Worm (Caenorhabditis elegans) whole organism, early embryonic: ENCODE results near the gene H42K12.3.

Experiments
- B0310.2 ChIP-seq: sonication (generic microtip); optimal IDR thresholded peaks from 2 replicates; lab custom pipeline; 2016; ENCODE audit warnings: mild to moderate bottlenecking, missing genetic modification characterization, missing compliant biosample characterization
- F13C5.2 ChIP-seq: sonication (generic microtip); optimal IDR thresholded peaks from 2 replicates; lab custom pipeline; 2017; ENCODE audit warnings: mild to moderate bottlenecking, missing genetic modification characterization, inconsistent platforms, missing compliant biosample characterization
- aly-1 ChIP-seq: sonication (generic microtip); optimal IDR thresholded peaks from 2 replicates; lab custom pipeline; 2016; ENCODE audit warnings: missing genetic modification characterization, missing compliant biosample characterization
- ama-1 ChIP-seq: fragments of 150-350 bp; optimal IDR thresholded peaks from 2 replicates; lab custom pipeline; 2014
- ceh-13 ChIP-seq: fragments of 200-800 bp; sonication (Bioruptor generic); optimal IDR thresholded peaks from 2 replicates; lab custom pipeline; 2018; ENCODE audit warnings: mild to moderate bottlenecking, missing genetic modification characterization, missing compliant biosample characterization
- ceh-36 ChIP-seq: sonication (generic microtip); optimal IDR thresholded peaks from 2 replicates; lab custom pipeline; 2016; ENCODE audit warnings: missing genetic modification characterization, inconsistent platforms, missing compliant biosample characterization
- ets-7 ChIP-seq: sonication (generic microtip); optimal IDR thresholded peaks from 2 replicates; lab custom pipeline; 2016; ENCODE audit warnings: missing genotype, missing genetic modification characterization, missing compliant biosample characterization
- flt-1 ChIP-seq: fragments of 200-800 bp; sonication (Bioruptor generic); IDR thresholded peaks from 2 replicates; pipeline ENCODE4 v1.3.6; 2022; ENCODE audit warnings: missing genetic modification characterization, missing compliant biosample characterization
- hmbx-1 ChIP-seq: sonication (generic microtip); optimal IDR thresholded peaks from 2 replicates; lab custom pipeline; 2016; ENCODE audit warnings: mild to moderate bottlenecking, missing genetic modification characterization, missing compliant biosample characterization
- hmg-4 ChIP-seq: fragments of 200-800 bp; sonication (Bioruptor generic); optimal IDR thresholded peaks from 2 replicates; lab custom pipeline; 2018; ENCODE audit warnings: mild to moderate bottlenecking, missing genetic modification characterization, missing compliant biosample characterization
- hnd-1 ChIP-seq: sonication (generic microtip); optimal IDR thresholded peaks from 2 replicates; lab custom pipeline; 2016; ENCODE audit warnings: missing genetic modification characterization, missing compliant biosample characterization
- pes-1 ChIP-seq: fragments of 200-800 bp; sonication (Bioruptor generic); IDR thresholded peaks from 2 replicates; pipeline ENCODE4 v1.3.6; 2022; ENCODE audit warnings: missing genetic modification reagents, missing genetic modification characterization, missing compliant biosample characterization
- scrt-1 ChIP-seq: fragments of 200-800 bp; sonication (Bioruptor generic); IDR thresholded peaks from 2 replicates; pipeline ENCODE4 v1.3.6; 2022; ENCODE audit warnings: missing genetic modification characterization, missing compliant biosample characterization
- sea-1 ChIP-seq: fragments of 200-800 bp; sonication (Bioruptor generic); conservative IDR thresholded peaks from 2 replicates; pipeline ENCODE4 v1.3.6; 2022; ENCODE audit warnings: missing genetic modification characterization, missing compliant biosample characterization
- tbx-11 ChIP-seq: fragments of 200-800 bp; sonication (Bioruptor generic); IDR thresholded peaks from 2 replicates; pipeline ENCODE4 v1.3.6; 2022; ENCODE audit warnings: missing genetic modification characterization, missing compliant biosample characterization
- tbx-37 ChIP-seq: fragments of 200-800 bp; sonication (Bioruptor generic); conservative IDR thresholded peaks from 2 replicates; pipeline ENCODE4 v1.3.6; 2022; ENCODE audit warnings: missing genetic modification reagents, missing genetic modification characterization, missing compliant biosample characterization
- tra-4 ChIP-seq: sonication (generic microtip); optimal IDR thresholded peaks from 2 replicates; lab custom pipeline; 2017; ENCODE audit warnings: missing genetic modification characterization, missing compliant biosample characterization

The H42K12.3 gene

DNA sequence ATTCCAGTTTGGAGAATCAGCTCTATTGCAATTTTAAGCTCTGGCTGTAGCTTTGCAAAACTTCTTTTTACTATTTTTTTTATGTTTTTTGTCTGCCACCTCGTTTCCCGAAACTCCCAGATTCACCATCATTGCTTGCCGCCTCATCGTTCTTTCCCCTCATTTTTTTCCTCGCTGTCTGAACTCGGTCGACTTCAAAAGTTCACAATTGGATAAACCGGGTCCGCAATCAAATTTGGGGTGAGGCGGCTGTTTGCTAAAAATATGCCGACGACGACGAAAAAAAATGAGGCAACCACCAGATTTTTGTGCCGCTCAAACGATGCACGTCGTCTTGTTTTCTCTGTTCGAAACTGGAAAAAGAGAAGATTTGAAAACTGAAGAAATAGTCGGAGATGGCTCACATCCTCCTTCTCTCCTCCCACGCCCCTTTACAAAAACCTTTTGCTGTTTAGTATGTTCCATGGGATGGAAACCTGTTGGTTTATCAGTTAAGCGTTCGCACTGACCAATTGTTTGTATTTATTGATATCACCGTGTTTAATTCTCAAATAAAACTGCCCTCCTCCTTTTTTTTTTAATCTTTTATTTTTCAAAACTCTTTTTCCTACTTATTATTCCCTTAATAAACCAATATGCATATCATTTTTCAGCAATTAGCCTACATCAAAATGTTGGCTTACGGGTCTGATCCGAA is 16.4 kb upstream of the H42K12.3 start, which contains the start of gene dop-4:
Gene dop-4, plus strand, starts transcription at position 647 of the 697 bp plus-strand sequence.
- TF ChIP-seq ceh-13 (GFP tag; lab: Kevin White, UChicago) (no peak), hmbx-1 (tag; lab: Kevin White, UChicago) (no peak), aly-1 (tag; lab: Kevin White, UChicago) (no peak), pes-1 (GFP tag; lab: Robert Waterston, UW) (no peak), B0310.2 (tag; lab: Kevin White, UChicago) (no peak)

DNA sequence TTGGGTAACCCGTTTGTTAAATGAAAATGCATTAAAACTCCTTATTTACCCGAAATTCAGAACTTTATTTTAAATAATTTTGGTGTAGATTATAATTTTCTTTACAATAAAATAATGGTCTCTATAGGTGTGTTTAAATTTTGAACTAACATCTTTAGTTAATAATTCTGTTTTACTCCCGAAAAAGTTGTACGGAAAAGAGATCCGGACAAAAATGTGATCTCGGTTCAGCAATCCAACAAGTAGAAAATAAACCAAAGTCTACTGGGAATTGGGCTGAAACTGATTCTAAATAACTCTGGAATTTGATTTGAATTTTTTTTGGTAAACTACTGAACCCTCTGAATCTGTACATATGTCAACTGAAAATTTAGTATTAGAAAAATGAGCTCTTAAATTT is 15.5 kb upstream of the H42K12.3 start:
- no peak for TF ChIP-seq ets-7 (tag; lab: Kevin White, UChicago)
- TF ChIP-seq scrt-1 (GFP tag; lab: Robert Waterston, UW), result no peak
- no peak for TF ChIP-seq ceh-36
- TF ChIP-seq tbx-37, result no peak
- TF ChIP-seq hmbx-1 (tag; lab: Kevin White, UChicago), result no peak
- no peak for TF ChIP-seq tbx-11 (GFP tag; lab: Robert Waterston, UW)
- no peak for TF ChIP-seq hmg-4 (GFP tag; lab: Kevin White, UChicago)
- no peak for TF ChIP-seq ceh-13 (GFP tag; lab: Kevin White, UChicago)
- no peak for TF ChIP-seq ama-1
- no peak for TF ChIP-seq aly-1 (tag; lab: Kevin White, UChicago)
- no peak for TF ChIP-seq B0310.2 (tag; lab: Kevin White, UChicago)
- no peak for TF ChIP-seq pes-1 (GFP tag; lab: Robert Waterston, UW)
- no peak for TF ChIP-seq hnd-1 (tag; lab: Kevin White, UChicago)
- TF ChIP-seq tra-4 (tag; lab: Kevin White, UChicago), result no peak
- TF ChIP-seq sea-1, result no peak
- TF ChIP-seq F13C5.2 (tag; lab: Kevin White, UChicago), result no peak
- no peak for TF ChIP-seq flt-1 (GFP tag; lab: Robert Waterston, UW)

DNA sequence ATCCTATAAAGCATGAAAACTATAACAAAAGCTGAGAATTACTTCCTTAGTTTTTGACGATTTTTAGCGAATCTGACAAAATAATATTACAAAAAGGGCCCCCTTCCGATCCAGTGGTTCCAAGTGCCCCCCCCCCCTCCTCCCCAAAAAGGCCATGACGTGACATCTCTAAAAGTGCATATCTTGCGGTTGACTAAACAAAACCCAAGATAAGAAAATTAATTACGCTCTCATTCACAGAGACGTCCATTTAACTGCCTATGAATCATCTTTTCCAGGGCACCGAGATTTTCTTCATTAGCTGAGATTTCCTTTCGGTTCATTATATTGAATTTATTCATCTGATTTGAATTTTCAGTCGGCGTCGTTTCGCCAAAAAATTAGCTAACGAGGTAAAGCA is 11.3 kb upstream of the H42K12.3 start, which contains the start of gene inso-1:
Gene inso-1, plus strand, starts transcription at position 301 of the 400 bp plus-strand sequence.
- TF ChIP-seq F13C5.2 (tag; lab: Kevin White, UChicago) (no peak), ets-7 (tag; lab: Kevin White, UChicago) (no peak), tbx-37 (no peak), ceh-36 (no peak), hmbx-1 (tag; lab: Kevin White, UChicago) (no peak), ama-1 (no peak), flt-1 (GFP tag; lab: Robert Waterston, UW) (no peak), hnd-1 (tag; lab: Kevin White, UChicago) (no peak), hmg-4 (GFP tag; lab: Kevin White, UChicago) (no peak), aly-1 (tag; lab: Kevin White, UChicago) (no peak), pes-1 (GFP tag; lab: Robert Waterston, UW) (no peak), tbx-11 (GFP tag; lab: Robert Waterston, UW) (no peak), tra-4 (tag; lab: Kevin White, UChicago) (no peak), ceh-13 (GFP tag; lab: Kevin White, UChicago) (no peak), sea-1 (no peak), scrt-1 (GFP tag; lab: Robert Waterston, UW) (no peak)

- no peak for TF ChIP-seq hnd-1 (tag; lab: Kevin White, UChicago)
- TF ChIP-seq hmg-4 (GFP tag; lab: Kevin White, UChicago), result peak; percentile 90
- no peak for TF ChIP-seq B0310.2 (tag; lab: Kevin White, UChicago)
- peak; percentile 46 for TF ChIP-seq tbx-37
- no peak for TF ChIP-seq ceh-36
- peak; percentile 3 for TF ChIP-seq ets-7 (tag; lab: Kevin White, UChicago)
- no peak for TF ChIP-seq ama-1
- no peak; the same call in 1 of the 2 replicates for TF ChIP-seq pes-1 (GFP tag; lab: Robert Waterston, UW)
- TF ChIP-seq sea-1, result no peak
- TF ChIP-seq tbx-11 (GFP tag; lab: Robert Waterston, UW), result no peak
- no peak for TF ChIP-seq hmbx-1 (tag; lab: Kevin White, UChicago)
- TF ChIP-seq flt-1 (GFP tag; lab: Robert Waterston, UW), result peak; percentile 43; the same call in 1 of the 2 replicates
- TF ChIP-seq ceh-13 (GFP tag; lab: Kevin White, UChicago), result no peak
- 0 out of 2 replicates have a peak, but pooled peaks have one; percentile 48 for TF ChIP-seq scrt-1 (GFP tag; lab: Robert Waterston, UW)
- no peak for TF ChIP-seq tra-4 (tag; lab: Kevin White, UChicago)
- TF ChIP-seq F13C5.2 (tag; lab: Kevin White, UChicago), result peak; percentile 77
- peak; percentile 68 for TF ChIP-seq aly-1 (tag; lab: Kevin White, UChicago)
These were observed 8.9 kb upstream of the H42K12.3 start for ce11 chrX:1302267-1302666.

DNA sequence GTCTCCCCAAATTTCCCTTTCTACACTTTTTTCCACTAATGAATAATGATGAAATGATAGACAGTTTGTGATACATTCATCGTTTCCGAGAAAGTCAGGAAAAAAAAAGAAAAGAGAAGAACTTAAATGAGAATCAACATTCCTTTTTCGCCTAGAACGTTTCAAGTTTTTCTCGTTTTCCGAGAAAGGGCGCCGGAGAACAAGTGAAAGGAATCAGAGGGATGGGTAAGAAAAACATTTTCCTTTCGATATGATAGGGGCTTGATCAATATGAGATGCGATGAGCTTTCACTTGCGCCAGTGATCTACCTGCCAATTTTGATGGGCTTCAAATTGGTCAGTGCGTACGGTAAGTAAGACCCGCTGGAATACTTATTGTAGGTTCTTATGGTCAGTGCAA is 1.7 kb upstream of the H42K12.3 start:
- TF ChIP-seq flt-1 (GFP tag; lab: Robert Waterston, UW) (no peak), hmg-4 (GFP tag; lab: Kevin White, UChicago) (no peak), ets-7 (tag; lab: Kevin White, UChicago) (no peak), ceh-13 (GFP tag; lab: Kevin White, UChicago) (no peak), hnd-1 (tag; lab: Kevin White, UChicago) (no peak), scrt-1 (GFP tag; lab: Robert Waterston, UW) (no peak), pes-1 (GFP tag; lab: Robert Waterston, UW) (no peak), sea-1 (no peak), tbx-37 (no peak), ceh-36 (no peak), ama-1 (no peak), aly-1 (tag; lab: Kevin White, UChicago) (no peak), tra-4 (tag; lab: Kevin White, UChicago) (no peak), F13C5.2 (tag; lab: Kevin White, UChicago) (no peak), B0310.2 (tag; lab: Kevin White, UChicago) (no peak), hmbx-1 (tag; lab: Kevin White, UChicago) (no peak), tbx-11 (GFP tag; lab: Robert Waterston, UW) (no peak)

ce11 chrX:1311577-1311976 is 386 bp downstream of the H42K12.3 start:
- TF ChIP-seq ceh-36, result no peak

DNA sequence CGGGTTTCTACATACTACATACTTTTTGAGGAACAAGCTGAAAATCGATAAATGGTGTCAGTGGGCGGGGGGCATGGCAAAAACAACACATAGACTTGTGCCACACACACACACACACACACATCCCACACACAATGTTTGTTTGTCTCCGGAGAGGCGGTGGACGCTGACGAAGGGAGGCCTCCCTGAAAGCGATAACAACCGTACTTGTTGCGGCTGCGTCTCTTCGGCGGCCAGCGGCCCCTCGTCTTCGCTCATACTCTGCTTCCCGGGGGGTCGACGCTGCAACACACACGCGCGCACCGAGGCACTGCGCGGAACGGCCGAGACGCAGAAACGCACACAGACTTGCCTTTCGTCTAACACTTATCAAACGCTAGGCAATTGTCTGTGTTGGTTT is 8.5 kb downstream of the H42K12.3 start:
- TF ChIP-seq scrt-1 (GFP tag; lab: Robert Waterston, UW) (no peak), aly-1 (tag; lab: Kevin White, UChicago) (peak; percentile 53), flt-1 (GFP tag; lab: Robert Waterston, UW) (no peak), ama-1 (no peak), ceh-36 (peak; percentile 22), sea-1 (0 out of 2 replicates have a peak, but pooled peaks have one; percentile 35), B0310.2 (tag; lab: Kevin White, UChicago) (no peak), F13C5.2 (tag; lab: Kevin White, UChicago) (peak; percentile 53), tra-4 (tag; lab: Kevin White, UChicago) (no peak), hmg-4 (GFP tag; lab: Kevin White, UChicago) (peak; percentile 78), hmbx-1 (tag; lab: Kevin White, UChicago) (no peak), pes-1 (GFP tag; lab: Robert Waterston, UW) (no peak), tbx-37 (no peak), ceh-13 (GFP tag; lab: Kevin White, UChicago) (no peak), ets-7 (tag; lab: Kevin White, UChicago) (no peak), tbx-11 (GFP tag; lab: Robert Waterston, UW) (no peak), hnd-1 (tag; lab: Kevin White, UChicago) (no peak)
